Fruit fly (Drosophila melanogaster) whole organism, embryonic: Measurements from ENCODE around the gene c12.2.

Experiments
- ATbp ChIP-seq: fragments of 200-800 bp; sonication (Bioruptor generic); optimal IDR thresholded peaks from 2 replicates; lab custom pipeline; 2017; ENCODE audit warnings: missing biosample characterization, mild to moderate bottlenecking, missing genetic modification characterization, missing genetic modification reagents
- BEAF-32 ChIP-seq: fragments of 200-800 bp; sonication (Bioruptor generic); optimal IDR thresholded peaks from 3 replicates; lab custom pipeline; 2017; ENCODE audit warnings: missing biosample characterization, missing genetic modification characterization, mild to moderate bottlenecking, moderate library complexity, missing genetic modification reagents
- CG10565 ChIP-seq: fragments of 200-800 bp; sonication (Bioruptor generic); optimal IDR thresholded peaks from 3 replicates; lab custom pipeline; 2016; ENCODE audit warnings: missing biosample characterization, mild to moderate bottlenecking, missing genetic modification characterization
- CG11723 ChIP-seq: fragments of 200-800 bp; sonication (Bioruptor generic); optimal IDR thresholded peaks from 2 replicates; lab custom pipeline; 2017; ENCODE audit warnings: missing biosample characterization, mild to moderate bottlenecking, missing genetic modification characterization
- CG12236 ChIP-seq: fragments of 200-800 bp; sonication (Bioruptor generic); optimal IDR thresholded peaks from 2 replicates; lab custom pipeline; 2016; ENCODE audit warnings: missing biosample characterization, missing genetic modification characterization
- CG13287 ChIP-seq: fragments of 200-800 bp; sonication (Bioruptor generic); IDR thresholded peaks from 2 replicates; pipeline ENCODE4 v1.3.6; 2022; ENCODE audit warnings: missing biosample characterization, missing genetic modification characterization; ENCODE audit not compliant: partially characterized antibody
- CG14014 ChIP-seq: fragments of 200-800 bp; sonication (Bioruptor generic); IDR thresholded peaks from 2 replicates; pipeline ENCODE4 v1.3.6; 2022; ENCODE audit warnings: missing biosample characterization, missing genetic modification characterization
- CG14441 ChIP-seq: fragments of 200-800 bp; sonication (Bioruptor generic); IDR thresholded peaks from 2 replicates; pipeline ENCODE4 v1.3.6; 2022; ENCODE audit warnings: missing biosample characterization, missing genetic modification characterization
- CG15073 ChIP-seq: fragments of 200-800 bp; sonication (Bioruptor generic); optimal IDR thresholded peaks from 2 replicates; lab custom pipeline; 2016; ENCODE audit warnings: missing biosample characterization, missing genetic modification characterization
- CG1602 ChIP-seq: fragments of 200-800 bp; sonication (Bioruptor generic); optimal IDR thresholded peaks from 3 replicates; lab custom pipeline; 2016; ENCODE audit warnings: missing biosample characterization, missing genetic modification characterization
- CG17385 ChIP-seq: fragments of 200-800 bp; sonication (Bioruptor generic); optimal IDR thresholded peaks from 3 replicates; lab custom pipeline; 2018; ENCODE audit warnings: missing biosample characterization, mild to moderate bottlenecking, missing genetic modification characterization
- CG18476 ChIP-seq: fragments of 200-800 bp; sonication (Bioruptor generic); optimal IDR thresholded peaks from 2 replicates; lab custom pipeline; 2016; ENCODE audit warnings: missing biosample characterization, mild to moderate bottlenecking, missing genetic modification characterization
- CG2199 ChIP-seq: fragments of 200-800 bp; sonication (Bioruptor generic); IDR thresholded peaks from 3 replicates; pipeline ENCODE4 v1.3.6; 2022; ENCODE audit warnings: missing biosample characterization, missing genetic modification characterization
- CG33557 ChIP-seq: fragments of 200-800 bp; sonication (Bioruptor generic); optimal IDR thresholded peaks from 2 replicates; lab custom pipeline; 2019; ENCODE audit warnings: missing biosample characterization, mild to moderate bottlenecking, missing genetic modification characterization, moderate library complexity
- CG3407 ChIP-seq: fragments of 200-800 bp; sonication (Bioruptor generic); optimal IDR thresholded peaks from 2 replicates; lab custom pipeline; 2018; ENCODE audit warnings: missing biosample characterization, mild to moderate bottlenecking, missing genetic modification characterization
- CG34224 ChIP-seq: fragments of 200-800 bp; sonication (Bioruptor generic); IDR thresholded peaks from 3 replicates; pipeline ENCODE4 v1.3.6; 2022; ENCODE audit warnings: missing biosample characterization, missing genetic modification characterization; ENCODE audit not compliant: partially characterized antibody
- CG4282 ChIP-seq: fragments of 200-800 bp; sonication (Bioruptor generic); optimal IDR thresholded peaks from 2 replicates; lab custom pipeline; 2016; ENCODE audit warnings: missing biosample characterization, missing genetic modification characterization
- CG6791 ChIP-seq: fragments of 200-800 bp; sonication (Bioruptor generic); IDR thresholded peaks from 3 replicates; pipeline ENCODE4 v1.3.6; 2022; ENCODE audit warnings: missing biosample characterization, missing genetic modification characterization; ENCODE audit not compliant: partially characterized antibody
- CG6854 ChIP-seq: fragments of 200-800 bp; sonication (Bioruptor generic); optimal IDR thresholded peaks from 3 replicates; lab custom pipeline; 2017; ENCODE audit warnings: missing biosample characterization, mild to moderate bottlenecking, missing genetic modification characterization
- CG7786 ChIP-seq: fragments of 200-800 bp; sonication (Bioruptor generic); optimal IDR thresholded peaks from 2 replicates; lab custom pipeline; 2016; ENCODE audit warnings: missing biosample characterization, missing genetic modification characterization
- CG9215 ChIP-seq: fragments of 200-800 bp; sonication (Bioruptor generic); IDR thresholded peaks from 2 replicates; pipeline ENCODE4 v1.3.6; 2022; ENCODE audit warnings: missing biosample characterization, missing genetic modification characterization
- CG9932 ChIP-seq: fragments of 200-800 bp; sonication (Bioruptor generic); IDR thresholded peaks from 2 replicates; pipeline ENCODE4 v1.3.6; 2022; ENCODE audit warnings: missing biosample characterization, missing genetic modification characterization
- Dll ChIP-seq: fragments of 200-800 bp; sonication (Bioruptor generic); IDR thresholded peaks from 4 replicates; pipeline ENCODE4 v1.3.6; 2022; ENCODE audit warnings: missing biosample characterization, missing genetic modification characterization; ENCODE audit not compliant: partially characterized antibody
- Hr39 ChIP-seq: fragments of >200 bp; optimal IDR thresholded peaks from 2 replicates; lab custom pipeline; 2017
- Lpt ChIP-seq: fragments of >200 bp; optimal IDR thresholded peaks from 2 replicates; lab custom pipeline; 2018; ENCODE audit warnings: missing biosample characterization, missing genetic modification characterization
- Max ChIP-seq: fragments of 200-800 bp; sonication (Bioruptor generic); optimal IDR thresholded peaks from 2 replicates; lab custom pipeline; 2016; ENCODE audit warnings: missing biosample characterization, mild to moderate bottlenecking, missing genetic modification characterization
- NK7.1 ChIP-seq: fragments of 200-800 bp; sonication (Bioruptor generic); optimal IDR thresholded peaks from 3 replicates; lab custom pipeline; 2016; ENCODE audit warnings: missing biosample characterization, missing genetic modification characterization
- Neu2 ChIP-seq: fragments of 200-800 bp; sonication (Bioruptor generic); optimal IDR thresholded peaks from 3 replicates; lab custom pipeline; 2016; ENCODE audit warnings: missing biosample characterization, missing genetic modification characterization, borderline replicate concordance
- PHDP ChIP-seq: fragments of 200-800 bp; sonication (Bioruptor generic); optimal IDR thresholded peaks from 3 replicates; lab custom pipeline; 2018; ENCODE audit warnings: missing biosample characterization, mild to moderate bottlenecking, missing genetic modification characterization, moderate library complexity
- Pdp1 ChIP-seq, 2 experiments: fragments of 200-800 bp; sonication (Bioruptor generic); optimal IDR thresholded peaks; 3 replicates each; lab custom pipeline; 2016; ENCODE audit warnings: missing biosample characterization in 2 of 2, missing genetic modification characterization in 2 of 2, mild to moderate bottlenecking in 1 of 2, moderate library complexity in 1 of 2
- Sry-δ ChIP-seq: fragments of 200-800 bp; sonication (Bioruptor generic); optimal IDR thresholded peaks from 2 replicates; lab custom pipeline; 2016; ENCODE audit warnings: missing biosample characterization, missing genetic modification characterization
- ac ChIP-seq: fragments of 200-800 bp; sonication (Bioruptor generic); optimal IDR thresholded peaks from 3 replicates; lab custom pipeline; 2017; ENCODE audit warnings: missing biosample characterization, mild to moderate bottlenecking, missing genetic modification characterization
- bsh ChIP-seq, 2 experiments: fragments of 200-800 bp; sonication (Bioruptor generic); optimal IDR thresholded peaks; 2 replicates each; lab custom pipeline; 2017 to 2018; ENCODE audit warnings: mild to moderate bottlenecking in 2 of 2, missing biosample characterization in 2 of 2, missing genetic modification characterization in 2 of 2, moderate library complexity in 1 of 2
- cad ChIP-seq: fragments of >200 bp; optimal IDR thresholded peaks from 2 replicates; lab custom pipeline; 2017; ENCODE audit warnings: missing biosample characterization, missing genetic modification characterization
- ci ChIP-seq: fragments of 200-800 bp; sonication (Bioruptor generic); IDR thresholded peaks from 3 replicates; pipeline ENCODE4 v1.3.6; 2022; ENCODE audit warnings: missing biosample characterization, missing genetic modification characterization
- disco-r ChIP-seq: fragments of 200-800 bp; sonication (Bioruptor generic); optimal IDR thresholded peaks from 2 replicates; lab custom pipeline; 2016; ENCODE audit warnings: missing biosample characterization, missing genetic modification characterization
- dysf ChIP-seq: fragments of 200-800 bp; sonication (Bioruptor generic); IDR thresholded peaks from 3 replicates; pipeline ENCODE4 v1.3.6; 2022; ENCODE audit warnings: missing biosample characterization, missing genetic modification characterization
- fd96Cb ChIP-seq: fragments of 200-800 bp; sonication (Bioruptor generic); optimal IDR thresholded peaks from 2 replicates; lab custom pipeline; 2018; ENCODE audit warnings: missing biosample characterization, mild to moderate bottlenecking, missing genetic modification characterization, moderate library complexity
- grn ChIP-seq: fragments of 200-800 bp; sonication (Bioruptor generic); optimal IDR thresholded peaks from 3 replicates; lab custom pipeline; 2017; ENCODE audit warnings: missing biosample characterization, missing genetic modification characterization
- lov ChIP-seq, 2 experiments: fragments of 200-800 bp in 1 of 2; fragments of >200 bp in 1 of 2; sonication (Bioruptor generic) in 1 of 2; IDR thresholded peaks in 1 of 2; optimal IDR thresholded peaks in 1 of 2; 2 replicates in 1 of 2; 3 replicates in 1 of 2; pipeline versions ENCODE4 v1.3.6 to Lab custom; 2017 to 2022; ENCODE audit warnings: missing biosample characterization in 1 of 2, missing genetic modification characterization in 1 of 2
- odd ChIP-seq: fragments of 200-800 bp; sonication (Bioruptor generic); optimal IDR thresholded peaks from 2 replicates; lab custom pipeline; 2017; ENCODE audit warnings: missing biosample characterization, mild to moderate bottlenecking, missing genetic modification characterization
- pnt ChIP-seq: fragments of 200-800 bp; sonication (Bioruptor generic); optimal IDR thresholded peaks from 3 replicates; lab custom pipeline; 2016; ENCODE audit warnings: missing biosample characterization, missing genetic modification characterization
- salm ChIP-seq: fragments of 200-800 bp; sonication (Bioruptor generic); optimal IDR thresholded peaks from 2 replicates; lab custom pipeline; 2018; ENCODE audit warnings: missing biosample characterization, mild to moderate bottlenecking, missing genetic modification characterization
- schlank ChIP-seq: fragments of 200-800 bp; sonication (Bioruptor generic); optimal IDR thresholded peaks from 2 replicates; lab custom pipeline; 2018; ENCODE audit warnings: missing biosample characterization, mild to moderate bottlenecking, missing genetic modification characterization
- sima ChIP-seq: fragments of 200-800 bp; sonication (Bioruptor generic); optimal IDR thresholded peaks from 2 replicates; lab custom pipeline; 2016; ENCODE audit warnings: missing biosample characterization, missing genetic modification characterization
- slbo ChIP-seq: fragments of 200-800 bp; sonication (Bioruptor generic); IDR thresholded peaks from 2 replicates; pipeline ENCODE4 v1.3.6; 2022; ENCODE audit warnings: missing biosample characterization, missing genetic modification characterization
- stwl ChIP-seq: fragments of 200-800 bp; sonication (Bioruptor generic); optimal IDR thresholded peaks from 3 replicates; lab custom pipeline; 2018; ENCODE audit warnings: missing biosample characterization, mild to moderate bottlenecking, missing genetic modification characterization, moderate library complexity
- trem ChIP-seq: fragments of 200-800 bp; optimal IDR thresholded peaks from 3 replicates; lab custom pipeline; 2019; ENCODE audit warnings: missing biosample characterization, mild to moderate bottlenecking, missing genetic modification characterization, moderate library complexity
- zf30C ChIP-seq: fragments of 200-800 bp; sonication (Bioruptor generic); optimal IDR thresholded peaks from 3 replicates; lab custom pipeline; 2018; ENCODE audit warnings: missing biosample characterization, mild to moderate bottlenecking, missing genetic modification characterization

Gene c12.2

DNA sequence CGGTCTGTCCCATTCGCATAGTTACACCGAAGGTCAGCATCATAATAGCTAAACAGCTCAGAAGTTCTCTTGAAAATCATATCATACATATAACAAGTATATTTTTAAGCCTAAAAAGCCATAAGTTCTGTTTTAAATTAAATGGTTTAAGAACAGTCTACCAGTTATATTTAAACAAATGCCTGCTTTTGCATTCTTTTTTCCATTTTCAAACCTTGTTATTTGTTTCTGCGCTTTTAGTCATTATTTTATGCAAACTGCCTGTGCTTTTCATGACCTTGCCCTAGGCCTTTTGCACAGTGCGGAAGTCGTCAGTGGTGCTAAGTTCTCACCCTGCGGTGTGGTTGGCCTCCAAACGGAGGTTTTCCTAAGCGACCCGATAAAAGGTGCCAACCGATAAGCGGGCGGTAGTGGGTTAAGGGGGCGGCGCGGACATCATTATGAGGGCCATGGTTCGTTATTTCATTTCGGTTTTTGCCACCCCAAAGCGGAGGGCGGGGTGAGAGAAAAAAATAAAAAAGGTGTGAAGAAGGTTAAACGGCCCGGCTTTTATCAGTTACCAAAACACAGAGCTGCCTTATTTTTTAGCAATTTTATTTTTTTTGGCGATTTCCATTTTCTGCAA is 25.4 kb downstream of the c12.2 start (continued):
- TF ChIP-seq CG6791 (GFP tag; lab: Robert Waterston, UW) (no peak), CG4282 (no peak), Neu2 (GFP tag; lab: Kevin White, UChicago) (no peak), Sry-δ (GFP tag; lab: Kevin White, UChicago) (no peak), CG7786 (peak; percentile 56), CG9215 (GFP tag; lab: Robert Waterston, UW) (peak; percentile 51), CG2199 (GFP tag; lab: Robert Waterston, UW) (no peak), schlank (tag; lab: Kevin White, UChicago) (peak; percentile 39), sima (GFP tag; lab: Kevin White, UChicago) (no peak), CG18476 (GFP tag; lab: Kevin White, UChicago) (peak; percentile 18), salm (tag; lab: Kevin White, UChicago) (no peak), Pdp1 (GFP tag; optimal IDR thresholded peaks at IDR 0.05; lab: Kevin White, UChicago) (peak; percentile 8 to 37), ac (GFP tag; lab: Kevin White, UChicago) (no peak), pnt (GFP tag; lab: Kevin White, UChicago) (no peak), stwl (tag; lab: Kevin White, UChicago) (no peak), CG34224 (GFP tag; lab: Robert Waterston, UW) (no peak), dysf (GFP tag; lab: Robert Waterston, UW) (peak; percentile 52; the same call in 2 of the 3 replicates), Dll (GFP tag; lab: Robert Waterston, UW) (no peak), CG10565 (no peak), Max (GFP tag; lab: Kevin White, UChicago) (no peak), CG1602 (GFP tag; lab: Kevin White, UChicago) (no peak), zf30C (GFP tag; lab: Kevin White, UChicago) (no peak), CG9932 (GFP tag; lab: Robert Waterston, UW) (peak; percentile 53; the same call in 1 of the 2 replicates), Lpt (no peak), BEAF-32 (no peak), CG15073 (GFP tag; lab: Kevin White, UChicago) (no peak), CG6854 (GFP tag; lab: Kevin White, UChicago) (peak; percentile 49), fd96Cb (tag; lab: Kevin White, UChicago) (peak; percentile 34), cad (GFP tag; lab: Kevin White, UChicago) (no peak), CG12236 (no peak), CG33557 (GFP tag; lab: Kevin White, UChicago) (no peak), trem (tag; lab: Kevin White, UChicago) (no peak), ci (GFP tag; lab: Robert Waterston, UW) (no peak), NK7.1 (GFP tag; lab: Kevin White, UChicago) (peak; percentile 2), CG3407 (GFP tag; lab: Kevin White, UChicago) (no peak), bsh (GFP tag; optimal IDR thresholded peaks at IDR 0.05; lab: Kevin White, UChicago) (peak; percentile 19 to 52), PHDP (peak; percentile 57), disco-r (GFP tag; lab: Kevin White, UChicago) (no peak), CG17385 (GFP tag; lab: Kevin White, UChicago) (peak; percentile 55), lov (optimal IDR thresholded peaks at IDR 0.05; lab: Kevin White, UChicago) (no peak), lov (GFP tag; IDR thresholded peaks at IDR 0.05; lab: Robert Waterston, UW) (no peak), odd (peak; percentile 43), CG11723 (no peak), CG14014 (GFP tag; lab: Robert Waterston, UW) (peak; percentile 39; the same call in 1 of the 2 replicates), grn (GFP tag; lab: Kevin White, UChicago) (no peak), ATbp (GFP tag; lab: Kevin White, UChicago) (no peak), CG14441 (peak; percentile 25; the same call in 1 of the 2 replicates), slbo (peak; percentile 45; the same call in 1 of the 2 replicates), CG13287 (GFP tag; lab: Robert Waterston, UW) (no peak), Hr39 (no peak)
